Worm (Caenorhabditis elegans): ENCODE results near the gene nhr-150.

nhr-150 gene

ce11 chrV:15471029-15471428, 10.2 kb downstream of the nhr-150 start, which contains the start of gene dpf-1:
Gene dpf-1 (plus strand): TSS chrV:15471329.
- TF ChIP-seq tbx-8 (GFP tag; optimal IDR thresholded peaks at IDR 0.05), result no peak
- TF ChIP-seq lin-13 (tag; optimal IDR thresholded peaks at IDR 0.05), result no peak
- no peak for TF ChIP-seq mab-5 (tag; optimal IDR thresholded peaks at IDR 0.05)
- TF ChIP-seq unc-120 (tag; optimal IDR thresholded peaks at IDR 0.05; ENCODE audit: poor library complexity, severe bottlenecking), result no peak
- TF ChIP-seq nhr-237 (tag; optimal IDR thresholded peaks at IDR 0.05), result no peak
- no peak for TF ChIP-seq blmp-1 (tag; optimal IDR thresholded peaks at IDR 0.05)
- no peak for TF ChIP-seq nhr-76 (tag; optimal IDR thresholded peaks at IDR 0.05)

ce11 chrV:15466719-15467118, 14.5 kb downstream of the nhr-150 start:
- TF ChIP-seq flh-1 (GFP tag; optimal IDR thresholded peaks at IDR 0.05), result no peak
- TF ChIP-seq nhr-2 (tag; optimal IDR thresholded peaks at IDR 0.05), result no peak
- TF ChIP-seq sptf-1 (tag; optimal IDR thresholded peaks at IDR 0.05), result no peak
- TF ChIP-seq lin-32 (GFP tag; optimal IDR thresholded peaks at IDR 0.05), result no peak
- no peak for TF ChIP-seq elt-1 (tag; optimal IDR thresholded peaks at IDR 0.05; ENCODE audit: borderline replicate concordance, insufficient read depth)
- no peak for TF ChIP-seq mab-5 (tag; optimal IDR thresholded peaks at IDR 0.05)
- TF ChIP-seq mls-2 (tag; optimal IDR thresholded peaks at IDR 0.05), result no peak
- no peak for TF ChIP-seq lsy-2 (tag; optimal IDR thresholded peaks at IDR 0.05)
- TF ChIP-seq zip-8 (tag; optimal IDR thresholded peaks at IDR 0.05), result no peak
- TF ChIP-seq ceh-39 (tag; optimal IDR thresholded peaks at IDR 0.05), result no peak
- TF ChIP-seq mep-1 (tag; optimal IDR thresholded peaks at IDR 0.05), result no peak
- TF ChIP-seq ceh-43 (GFP tag; optimal IDR thresholded peaks at IDR 0.05), result no peak
- TF ChIP-seq blmp-1 (tag; optimal IDR thresholded peaks at IDR 0.05), result no peak
- no peak for TF ChIP-seq pha-4 (tag; optimal IDR thresholded peaks at IDR 0.05)
- no peak for TF ChIP-seq cnd-1 (tag; optimal IDR thresholded peaks at IDR 0.05)

- no peak for TF ChIP-seq flh-1 (GFP tag; optimal IDR thresholded peaks at IDR 0.05)
- no peak for TF ChIP-seq unc-62 (GFP tag; optimal IDR thresholded peaks at IDR 0.05)
- TF ChIP-seq tbx-8 (GFP tag; optimal IDR thresholded peaks at IDR 0.05), result no peak
- peak; percentile 4 for TF ChIP-seq drap-1 (GFP tag; optimal IDR thresholded peaks at IDR 0.05)
- no peak for TF ChIP-seq lin-13 (tag; optimal IDR thresholded peaks at IDR 0.05)
- TF ChIP-seq mab-5 (tag; optimal IDR thresholded peaks at IDR 0.05), result no peak
- TF ChIP-seq lin-32 (GFP tag; optimal IDR thresholded peaks at IDR 0.05), result no peak
- TF ChIP-seq unc-39 (tag; optimal IDR thresholded peaks at IDR 0.05), result no peak
Observed at ce11 chrV:15466017-15466416, 15.2 kb downstream of the nhr-150 start.

ce11 chrV:15465032-15465727, 16.1 kb downstream of the nhr-150 start, which contains the start of gene pqn-71:
Gene pqn-71 (plus strand): TSS chrV:15465677.
- peak; percentile 83 for TF ChIP-seq ceh-43 (GFP tag; optimal IDR thresholded peaks at IDR 0.05)
- TF ChIP-seq lsy-2 (tag; optimal IDR thresholded peaks at IDR 0.05), result no peak
- no peak for TF ChIP-seq nhr-76 (tag; optimal IDR thresholded peaks at IDR 0.05)
- TF ChIP-seq pha-4 (tag; optimal IDR thresholded peaks at IDR 0.05), result peak; percentile 13
- TF ChIP-seq unc-39 (tag; optimal IDR thresholded peaks at IDR 0.05), result no peak
- TF ChIP-seq sptf-1 (tag; optimal IDR thresholded peaks at IDR 0.05), result peak; percentile 93
- TF ChIP-seq cnd-1 (tag; optimal IDR thresholded peaks at IDR 0.05), result peak; percentile 78
- peak; percentile 96 for TF ChIP-seq unc-120 (tag; optimal IDR thresholded peaks at IDR 0.05; ENCODE audit: poor library complexity, severe bottlenecking)
- peak; percentile 68 for TF ChIP-seq sem-2 (GFP tag; optimal IDR thresholded peaks at IDR 0.05)
- peak; percentile 14 for TF ChIP-seq nhr-2 (tag; optimal IDR thresholded peaks at IDR 0.05)
- TF ChIP-seq ces-1 (GFP tag; optimal IDR thresholded peaks at IDR 0.05), result no peak
- peak; percentile 35 for TF ChIP-seq nhr-237 (tag; optimal IDR thresholded peaks at IDR 0.05)
- TF ChIP-seq ceh-39 (tag; optimal IDR thresholded peaks at IDR 0.05), result no peak
- no peak for TF ChIP-seq zip-8 (tag; optimal IDR thresholded peaks at IDR 0.05)
- TF ChIP-seq ceh-83 (GFP tag; optimal IDR thresholded peaks at IDR 0.05), result peak; percentile 92
- TF ChIP-seq unc-62 (GFP tag; optimal IDR thresholded peaks at IDR 0.05), result peak; percentile 42
- TF ChIP-seq lin-32 (GFP tag; optimal IDR thresholded peaks at IDR 0.05), result peak; percentile 75
- peak; percentile 61 for TF ChIP-seq lin-13 (tag; optimal IDR thresholded peaks at IDR 0.05)
- peak; percentile 85 for TF ChIP-seq M03D4.4 (tag; optimal IDR thresholded peaks at IDR 0.05)
- TF ChIP-seq mab-5 (tag; optimal IDR thresholded peaks at IDR 0.05), result no peak
- TF ChIP-seq nhr-28 (tag; optimal IDR thresholded peaks at IDR 0.05), result peak; percentile 31
- TF ChIP-seq mls-2 (tag; optimal IDR thresholded peaks at IDR 0.05), result peak; percentile 89
- peak; percentile 63 for TF ChIP-seq tbx-8 (GFP tag; optimal IDR thresholded peaks at IDR 0.05)
- TF ChIP-seq drap-1 (GFP tag; optimal IDR thresholded peaks at IDR 0.05), result peak; percentile 97
- TF ChIP-seq hlh-1 (tag; optimal IDR thresholded peaks at IDR 0.05), result peak; percentile 37
- TF ChIP-seq elt-1 (tag; optimal IDR thresholded peaks at IDR 0.05; ENCODE audit: borderline replicate concordance, insufficient read depth), result no peak
- TF ChIP-seq nhr-12 (tag; optimal IDR thresholded peaks at IDR 0.05), result no peak
- TF ChIP-seq bed-3 (GFP tag; optimal IDR thresholded peaks at IDR 0.05), result peak; percentile 81
- peak; percentile 85 for TF ChIP-seq ham-2 (GFP tag; optimal IDR thresholded peaks at IDR 0.05)
- TF ChIP-seq flh-1 (GFP tag; optimal IDR thresholded peaks at IDR 0.05), result peak; percentile 63
- peak; percentile 35 for TF ChIP-seq ztf-11 (tag; optimal IDR thresholded peaks at IDR 0.05)
- TF ChIP-seq mep-1 (tag; optimal IDR thresholded peaks at IDR 0.05), result peak; percentile 47
- no peak for TF ChIP-seq snpc-4 (tag; optimal IDR thresholded peaks at IDR 0.05)
- no peak for TF ChIP-seq blmp-1 (tag; optimal IDR thresholded peaks at IDR 0.05)
- peak; percentile 41 for TF ChIP-seq elt-3 (tag; optimal IDR thresholded peaks at IDR 0.05)
